Worm (Caenorhabditis elegans) whole organism, L4 larva: ENCODE measurements around the gene C10C5.7.

Source experiments
- F37D6.2 ChIP-seq: sonication (generic microtip); optimal IDR thresholded peaks from 2 replicates; lab custom pipeline; 2016; ENCODE audit warnings: mild to moderate bottlenecking, missing genetic modification characterization, missing compliant biosample characterization
- ama-1 ChIP-seq: fragments of 150-350 bp; optimal IDR thresholded peaks from 2 replicates; lab custom pipeline; 2014; ENCODE audit warnings: inconsistent platforms, mixed read lengths
- dmd-6 ChIP-seq: fragments of 200-800 bp; sonication (Bioruptor generic); IDR thresholded peaks from 2 replicates; pipeline ENCODE4 v1.3.6; 2022; ENCODE audit warnings: missing genetic modification reagents, missing genetic modification characterization, missing compliant biosample characterization
- fkh-10 ChIP-seq: fragments of 150-350 bp; optimal IDR thresholded peaks from 2 replicates; lab custom pipeline; 2014; ENCODE audit warnings: missing biosample characterization, missing genetic modification reagents, missing genetic modification characterization
- gei-8 ChIP-seq: fragments of 200-800 bp; sonication (Bioruptor generic); optimal IDR thresholded peaks from 2 replicates; lab custom pipeline; 2018; ENCODE audit warnings: mild to moderate bottlenecking, missing genetic modification characterization, missing compliant biosample characterization
- hmg-1.1 ChIP-seq: fragments of 200-800 bp; sonication (Bioruptor generic); IDR thresholded peaks from 2 replicates; pipeline ENCODE4 v1.3.6; 2022; ENCODE audit warnings: missing genetic modification reagents, missing genetic modification characterization, missing compliant biosample characterization
- jun-1 ChIP-seq: fragments of 150-350 bp; optimal IDR thresholded peaks from 2 replicates; lab custom pipeline; 2014; ENCODE audit warnings: missing biosample characterization, missing genetic modification reagents, missing genetic modification characterization
- lin-13 ChIP-seq: fragments of 150-350 bp; optimal IDR thresholded peaks from 2 replicates; lab custom pipeline; 2014; ENCODE audit warnings: missing biosample characterization, missing genetic modification reagents, missing genetic modification characterization
- lin-38 ChIP-seq: fragments of 200-800 bp; sonication (Bioruptor generic); IDR thresholded peaks from 2 replicates; pipeline ENCODE4 v1.3.6; 2022; ENCODE audit warnings: missing genetic modification reagents, missing genetic modification characterization, missing compliant biosample characterization
- mdt-29 ChIP-seq: fragments of 200-800 bp; sonication (Bioruptor generic); IDR thresholded peaks from 2 replicates; pipeline ENCODE4 v1.3.6; 2022; ENCODE audit warnings: missing genetic modification reagents, missing genetic modification characterization, missing compliant biosample characterization
- mxl-2 ChIP-seq: fragments of 200-800 bp; sonication (Bioruptor generic); conservative IDR thresholded peaks from 2 replicates; pipeline ENCODE4 v1.3.6; 2022; ENCODE audit warnings: missing genetic modification reagents, missing genetic modification characterization, missing compliant biosample characterization
- mxl-3 ChIP-seq: fragments of 200-800 bp; sonication (Bioruptor generic); optimal IDR thresholded peaks from 2 replicates; lab custom pipeline; 2018; ENCODE audit warnings: mild to moderate bottlenecking, missing genetic modification characterization, missing compliant biosample characterization
- nhr-48 ChIP-seq: sonication (generic microtip); optimal IDR thresholded peaks from 2 replicates; lab custom pipeline; 2016; ENCODE audit warnings: mild to moderate bottlenecking, missing genetic modification characterization, missing compliant biosample characterization
- nhr-77 ChIP-seq: fragments of 150-350 bp; optimal IDR thresholded peaks from 2 replicates; lab custom pipeline; 2014; ENCODE audit warnings: missing biosample characterization, missing genetic modification characterization
- tra-1 ChIP-seq: fragments of 200-800 bp; sonication (Bioruptor generic); IDR thresholded peaks from 2 replicates; pipeline ENCODE4 v1.3.6; 2022; ENCODE audit warnings: missing genetic modification reagents, missing genetic modification characterization, missing compliant biosample characterization
- unc-130 ChIP-seq: sonication (generic microtip); optimal IDR thresholded peaks from 2 replicates; lab custom pipeline; 2016; ENCODE audit warnings: missing genetic modification reagents, missing genetic modification characterization, missing compliant biosample characterization
- zfp-3 ChIP-seq: fragments of 200-800 bp; sonication (Bioruptor generic); conservative IDR thresholded peaks from 2 replicates; pipeline ENCODE4 v1.3.6; 2022; ENCODE audit warnings: missing genetic modification reagents, missing genetic modification characterization, missing compliant biosample characterization

C10C5.7 gene

ce11 chrIV:9432327-9432726 is 47.4 kb downstream of the C10C5.7 start:
- TF ChIP-seq nhr-77 (tag; lab: Kevin White, UChicago) (no peak), zfp-3 (GFP tag; lab: Robert Waterston, UW) (no peak), jun-1 (tag; lab: Kevin White, UChicago) (no peak), lin-38 (GFP tag; lab: Robert Waterston, UW) (no peak), mxl-2 (GFP tag; lab: Robert Waterston, UW) (no peak), gei-8 (GFP tag; lab: Kevin White, UChicago) (no peak), ama-1 (lab: Kevin White, UChicago) (no peak), dmd-6 (GFP tag; lab: Robert Waterston, UW) (no peak), mdt-29 (no peak), F37D6.2 (tag; lab: Kevin White, UChicago) (no peak), mxl-3 (no peak), lin-13 (GFP tag; lab: Kevin White, UChicago) (no peak), hmg-1.1 (no peak), tra-1 (GFP tag; lab: Robert Waterston, UW) (no peak), nhr-48 (tag; lab: Kevin White, UChicago) (no peak), fkh-10 (GFP tag; lab: Kevin White, UChicago) (no peak), unc-130 (GFP tag; lab: Kevin White, UChicago) (no peak)
- TF ChIP-seq, all 104 proteins: peak for 0
